Worm (Caenorhabditis elegans): ENCODE results near the gene C50B6.7.

Gene C50B6.7

ce11 chrV:13285284-13285683, 39.5 kb downstream of the C50B6.7 start:
- no peak for TF ChIP-seq ceh-83 (GFP tag; optimal IDR thresholded peaks at IDR 0.05)
- TF ChIP-seq unc-62 (GFP tag; optimal IDR thresholded peaks at IDR 0.05): peak; percentile 59

- TF ChIP-seq nhr-28 (tag; optimal IDR thresholded peaks at IDR 0.05) (no peak), ces-1 (GFP tag; optimal IDR thresholded peaks at IDR 0.05) (peak; percentile 71), nhr-237 (tag; optimal IDR thresholded peaks at IDR 0.05) (no peak)
Measured at ce11 chrV:13282958-13283357, 41.8 kb downstream of the C50B6.7 start.

ce11 chrV:13280382-13280781, 44.4 kb downstream of the C50B6.7 start:
- TF ChIP-seq unc-62 (GFP tag; optimal IDR thresholded peaks at IDR 0.05) (no peak), lin-32 (GFP tag; optimal IDR thresholded peaks at IDR 0.05) (no peak), pha-4 (tag; optimal IDR thresholded peaks at IDR 0.05) (no peak), cnd-1 (tag; optimal IDR thresholded peaks at IDR 0.05) (no peak), nhr-76 (tag; optimal IDR thresholded peaks at IDR 0.05) (no peak), snpc-4 (tag; optimal IDR thresholded peaks at IDR 0.05) (no peak), nhr-2 (tag; optimal IDR thresholded peaks at IDR 0.05) (no peak), mab-5 (tag; optimal IDR thresholded peaks at IDR 0.05) (no peak), blmp-1 (tag; optimal IDR thresholded peaks at IDR 0.05) (no peak), hlh-1 (tag; optimal IDR thresholded peaks at IDR 0.05) (no peak), ceh-83 (GFP tag; optimal IDR thresholded peaks at IDR 0.05) (no peak), nhr-237 (tag; optimal IDR thresholded peaks at IDR 0.05) (no peak), ztf-11 (tag; optimal IDR thresholded peaks at IDR 0.05) (no peak), tbx-8 (GFP tag; optimal IDR thresholded peaks at IDR 0.05) (no peak), ham-2 (GFP tag; optimal IDR thresholded peaks at IDR 0.05) (no peak), elt-3 (tag; optimal IDR thresholded peaks at IDR 0.05) (no peak), unc-120 (tag; optimal IDR thresholded peaks at IDR 0.05; ENCODE audit: poor library complexity, severe bottlenecking) (no peak), mls-2 (tag; optimal IDR thresholded peaks at IDR 0.05) (no peak), ces-1 (GFP tag; optimal IDR thresholded peaks at IDR 0.05) (no peak), unc-39 (tag; optimal IDR thresholded peaks at IDR 0.05) (no peak)

- TF ChIP-seq sem-2 (GFP tag; optimal IDR thresholded peaks at IDR 0.05): no peak
- TF ChIP-seq ceh-43 (GFP tag; optimal IDR thresholded peaks at IDR 0.05): no peak
- no peak for TF ChIP-seq elt-3 (tag; optimal IDR thresholded peaks at IDR 0.05)
- TF ChIP-seq nhr-76 (tag; optimal IDR thresholded peaks at IDR 0.05): no peak
- TF ChIP-seq unc-120 (tag; optimal IDR thresholded peaks at IDR 0.05; ENCODE audit: poor library complexity, severe bottlenecking): no peak
Measured at ce11 chrV:13275959-13276358, 48.8 kb downstream of the C50B6.7 start, which contains the start of gene F32F2.4. Gene F32F2.4, plus strand, starts transcription at chrV:13276259.

ce11 chrV:13274615-13275014, 50.2 kb downstream of the C50B6.7 start:
- TF ChIP-seq ztf-11 (tag; optimal IDR thresholded peaks at IDR 0.05) (no peak), blmp-1 (tag; optimal IDR thresholded peaks at IDR 0.05) (no peak), sptf-1 (tag; optimal IDR thresholded peaks at IDR 0.05) (no peak), mab-5 (tag; optimal IDR thresholded peaks at IDR 0.05) (no peak), zip-8 (tag; optimal IDR thresholded peaks at IDR 0.05) (no peak), unc-120 (tag; optimal IDR thresholded peaks at IDR 0.05; ENCODE audit: poor library complexity, severe bottlenecking) (no peak), ceh-39 (tag; optimal IDR thresholded peaks at IDR 0.05) (no peak), mep-1 (tag; optimal IDR thresholded peaks at IDR 0.05) (no peak), unc-62 (GFP tag; optimal IDR thresholded peaks at IDR 0.05) (no peak), flh-1 (GFP tag; optimal IDR thresholded peaks at IDR 0.05) (no peak), lsy-2 (tag; optimal IDR thresholded peaks at IDR 0.05) (no peak), ceh-43 (GFP tag; optimal IDR thresholded peaks at IDR 0.05) (no peak), tbx-8 (GFP tag; optimal IDR thresholded peaks at IDR 0.05) (no peak), nhr-2 (tag; optimal IDR thresholded peaks at IDR 0.05) (no peak)

ce11 chrV:13273302-13273701, 51.5 kb downstream of the C50B6.7 start:
- TF ChIP-seq mep-1 (tag; optimal IDR thresholded peaks at IDR 0.05) (no peak), ceh-43 (GFP tag; optimal IDR thresholded peaks at IDR 0.05) (no peak), unc-120 (tag; optimal IDR thresholded peaks at IDR 0.05; ENCODE audit: poor library complexity, severe bottlenecking) (no peak), unc-62 (GFP tag; optimal IDR thresholded peaks at IDR 0.05) (no peak), snpc-4 (tag; optimal IDR thresholded peaks at IDR 0.05) (no peak), zip-8 (tag; optimal IDR thresholded peaks at IDR 0.05) (no peak)

Measured in whole organism, mixed stage, embryonic.